Fruit fly (Drosophila melanogaster): ENCODE measurements around the gene a5.

The a5 gene

DNA sequence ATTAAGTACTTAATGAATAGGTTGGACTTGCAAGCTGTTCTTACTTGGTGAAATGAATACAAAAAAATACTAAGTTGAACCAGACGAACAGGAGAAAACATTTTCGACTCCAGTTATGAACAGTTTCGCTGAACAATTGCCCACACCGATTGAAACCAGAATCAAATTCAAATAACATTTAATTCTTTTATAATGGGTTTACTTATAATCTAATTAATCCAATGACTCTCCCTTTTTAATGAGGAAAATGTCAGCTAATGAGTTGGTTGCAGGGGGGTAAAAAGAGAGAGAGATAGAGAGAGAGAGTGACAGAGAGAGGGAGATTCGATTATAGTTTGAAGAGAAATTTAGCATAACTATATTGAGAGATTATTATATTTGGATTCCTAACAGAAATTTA, 13.0 kb downstream of the a5 start, which contains the start of gene CG33923:
Gene CG33923, minus strand, starts transcription at position 101 of the 400 bp plus-strand sequence.
- TF ChIP-seq CG9139 (GFP tag; optimal IDR thresholded peaks at IDR 0.05): no peak
- TF ChIP-seq CG31627 (GFP tag; optimal IDR thresholded peaks at IDR 0.05): no peak
- TF ChIP-seq esn (GFP tag; optimal IDR thresholded peaks at IDR 0.05): no peak
- TF ChIP-seq CG32006 (GFP tag; optimal IDR thresholded peaks at IDR 0.05): no peak
- no peak for TF ChIP-seq CG6808 (GFP tag; optimal IDR thresholded peaks at IDR 0.05)
- TF ChIP-seq CG6854 (GFP tag; optimal IDR thresholded peaks at IDR 0.05): no peak
- no peak for TF ChIP-seq CG4318 (GFP tag; optimal IDR thresholded peaks at IDR 0.05)
- TF ChIP-seq pdm3 (GFP tag; optimal IDR thresholded peaks at IDR 0.05): no peak
- TF ChIP-seq ss (GFP tag; optimal IDR thresholded peaks at IDR 0.05): no peak
- TF ChIP-seq Smox (GFP tag; optimal IDR thresholded peaks at IDR 0.05): no peak
- TF ChIP-seq net (GFP tag; optimal IDR thresholded peaks at IDR 0.05): no peak
- no peak for TF ChIP-seq topi (GFP tag; optimal IDR thresholded peaks at IDR 0.05)
- no peak for TF ChIP-seq OdsH (GFP tag; optimal IDR thresholded peaks at IDR 0.05)
- no peak for TF ChIP-seq vri (GFP tag; optimal IDR thresholded peaks at IDR 0.05)
- TF ChIP-seq Sox15 (GFP tag; optimal IDR thresholded peaks at IDR 0.05): no peak
- no peak for TF ChIP-seq Eip93F (GFP tag; optimal IDR thresholded peaks at IDR 0.05)
- TF ChIP-seq CG8119 (GFP tag; IDR thresholded peaks at IDR 0.05): no peak

DNA sequence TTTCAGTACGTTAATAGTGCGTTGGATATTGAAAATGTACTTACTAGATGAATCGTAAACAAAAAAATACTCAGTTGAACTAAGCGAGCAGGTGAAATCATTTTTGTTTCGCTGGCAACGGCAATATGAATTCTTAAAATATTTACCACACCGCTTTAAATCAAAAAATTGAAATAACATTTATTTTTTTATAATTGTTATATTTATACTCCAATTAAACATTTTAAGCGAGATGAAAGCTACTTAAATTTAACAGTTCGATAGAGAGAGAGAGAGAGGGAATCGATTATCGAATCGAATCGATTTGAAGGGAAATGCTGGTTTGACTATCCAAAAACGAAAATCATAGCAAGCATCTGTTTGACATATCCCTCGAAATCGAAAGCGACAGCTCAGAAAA, 15.1 kb downstream of the a5 start, which contains the start of the genes CG33922 and Cdlc2:
Gene CG33922, minus strand, starts transcription at position 101 of the 400 bp plus-strand sequence.
Gene Cdlc2, plus strand, starts transcription at position 330 of the 400 bp plus-strand sequence.
- TF ChIP-seq CG31627 (GFP tag; optimal IDR thresholded peaks at IDR 0.05) (no peak), lz (GFP tag; optimal IDR thresholded peaks at IDR 0.05) (no peak), CG6276 (GFP tag; optimal IDR thresholded peaks at IDR 0.05) (no peak), eg (GFP tag; IDR thresholded peaks at IDR 0.05) (no peak), CG11762 (GFP tag; optimal IDR thresholded peaks at IDR 0.05; ENCODE audit: insufficient read depth) (no peak), Eip93F (GFP tag; optimal IDR thresholded peaks at IDR 0.05) (no peak), CG6854 (GFP tag; optimal IDR thresholded peaks at IDR 0.05) (no peak), dac (GFP tag; optimal IDR thresholded peaks at IDR 0.05) (no peak)

DNA sequence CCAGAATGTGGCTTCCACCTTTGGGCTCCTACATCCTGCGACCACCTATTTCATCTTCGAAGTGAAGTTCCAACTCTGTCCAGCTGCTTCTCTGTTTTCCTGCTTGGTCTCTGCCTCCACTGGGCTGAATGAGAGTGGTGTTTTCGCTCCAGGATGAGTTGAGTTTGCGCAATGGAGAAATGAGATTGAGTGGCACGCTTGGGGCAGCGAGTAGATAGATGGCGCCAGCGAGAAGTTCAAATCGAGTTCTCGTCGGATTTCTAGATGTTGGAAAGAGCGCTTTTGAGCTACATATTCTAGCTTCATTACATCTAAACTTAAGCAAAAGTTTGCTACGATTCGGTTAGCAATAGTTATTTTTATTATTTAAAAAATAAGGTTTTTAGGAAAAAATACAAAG, 17.1 kb downstream of the a5 start:
- no peak for TF ChIP-seq CG8119 (GFP tag; IDR thresholded peaks at IDR 0.05)
- no peak for TF ChIP-seq CG6163 (GFP tag; IDR thresholded peaks at IDR 0.05)
- TF ChIP-seq CG3032 (tag; optimal IDR thresholded peaks at IDR 0.05): no peak
- no peak for TF ChIP-seq svp (GFP tag)
- TF ChIP-seq CG3919 (GFP tag; optimal IDR thresholded peaks at IDR 0.05): no peak
- TF ChIP-seq acj6 (GFP tag; optimal IDR thresholded peaks at IDR 0.05): no peak
- no peak for TF ChIP-seq Lpt (GFP tag; optimal IDR thresholded peaks at IDR 0.05)
- TF ChIP-seq CG9139 (GFP tag; optimal IDR thresholded peaks at IDR 0.05): no peak
- TF ChIP-seq CG15336 (GFP tag; IDR thresholded peaks at IDR 0.05): no peak
- TF ChIP-seq CG34406 (GFP tag; optimal IDR thresholded peaks at IDR 0.05): no peak
- no peak for TF ChIP-seq Sox15 (GFP tag; optimal IDR thresholded peaks at IDR 0.05)
- TF ChIP-seq CG6276 (GFP tag; optimal IDR thresholded peaks at IDR 0.05): no peak
- TF ChIP-seq CG11294 (GFP tag; IDR thresholded peaks at IDR 0.05): no peak
- no peak for TF ChIP-seq Ets96B (tag; optimal IDR thresholded peaks at IDR 0.05)
- TF ChIP-seq CG16779 (tag; optimal IDR thresholded peaks at IDR 0.05): no peak
- TF ChIP-seq lz (GFP tag; optimal IDR thresholded peaks at IDR 0.05): no peak
- no peak for TF ChIP-seq pdm3 (GFP tag; optimal IDR thresholded peaks at IDR 0.05)
- TF ChIP-seq achi (GFP tag; optimal IDR thresholded peaks at IDR 0.05): no peak
- no peak for TF ChIP-seq spab (GFP tag; optimal IDR thresholded peaks at IDR 0.05)

DNA sequence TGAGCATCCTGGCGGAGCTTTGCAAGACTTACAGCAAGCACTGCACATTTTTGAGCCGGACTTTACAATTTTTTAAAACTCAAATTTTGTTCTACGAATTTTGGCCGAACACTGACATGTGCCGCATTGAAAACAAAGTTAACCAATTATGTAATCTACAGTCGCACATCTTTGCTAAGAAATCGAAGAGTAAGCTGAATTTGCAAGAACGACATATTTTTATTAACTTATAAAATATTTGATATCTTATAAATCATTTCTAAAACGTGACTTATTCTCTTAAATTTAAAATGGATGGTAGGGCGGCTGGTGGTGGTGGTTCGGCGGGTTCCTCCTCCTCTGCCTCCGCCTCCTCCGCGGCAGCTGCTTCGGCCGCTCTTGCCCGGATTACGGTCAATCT, 23.8 kb downstream of the a5 start, which contains the start of gene CG5556:
Gene CG5556, minus strand, starts transcription at position 101 of the 400 bp plus-strand sequence.
- no peak for TF ChIP-seq CG16779 (tag; optimal IDR thresholded peaks at IDR 0.05)
- no peak for TF ChIP-seq CG1621 (tag; optimal IDR thresholded peaks at IDR 0.05)
- TF ChIP-seq CG4318 (GFP tag; optimal IDR thresholded peaks at IDR 0.05): no peak
- TF ChIP-seq net (GFP tag; optimal IDR thresholded peaks at IDR 0.05): no peak
- no peak for TF ChIP-seq CG8319 (GFP tag; optimal IDR thresholded peaks at IDR 0.05)
- TF ChIP-seq svp (GFP tag): no peak
- no peak for TF ChIP-seq CG7368 (GFP tag; optimal IDR thresholded peaks at IDR 0.05)
- TF ChIP-seq CG32006 (GFP tag; optimal IDR thresholded peaks at IDR 0.05): no peak
- TF ChIP-seq cyc (GFP tag; optimal IDR thresholded peaks at IDR 0.05): no peak
- no peak for TF ChIP-seq CG11902 (GFP tag; optimal IDR thresholded peaks at IDR 0.05)
- TF ChIP-seq eg (GFP tag; IDR thresholded peaks at IDR 0.05): no peak
